Worm (Caenorhabditis elegans) whole organism, mixed stage, embryonic: ENCODE measurements around the gene str-200.

Source experiments
- M03D4.4 ChIP-seq: sonication (generic microtip); optimal IDR thresholded peaks from 2 replicates; lab custom pipeline; 2017; ENCODE audit warnings: mild to moderate bottlenecking, missing genetic modification characterization, missing compliant biosample characterization
- bed-3 ChIP-seq: fragments of 200-800 bp; sonication (Bioruptor generic); optimal IDR thresholded peaks from 3 replicates; lab custom pipeline; 2018; ENCODE audit warnings: mild to moderate bottlenecking, missing genetic modification characterization, moderate library complexity, missing compliant biosample characterization
- ceh-39 ChIP-seq: fragments of 150-350 bp; optimal IDR thresholded peaks from 2 replicates; lab custom pipeline; 2014; ENCODE audit warnings: missing biosample characterization, missing genetic modification characterization
- ceh-43 ChIP-seq: fragments of 200-800 bp; sonication (Bioruptor generic); optimal IDR thresholded peaks from 2 replicates; lab custom pipeline; 2018; ENCODE audit warnings: mild to moderate bottlenecking, missing genetic modification characterization, moderate library complexity, missing compliant biosample characterization
- cnd-1 ChIP-seq: fragments of 200-800 bp; sonication (Bioruptor generic); optimal IDR thresholded peaks from 2 replicates; lab custom pipeline; 2018; ENCODE audit warnings: mild to moderate bottlenecking, missing genetic modification characterization, missing compliant biosample characterization
- drap-1 ChIP-seq: fragments of 200-800 bp; sonication (Bioruptor generic); optimal IDR thresholded peaks from 3 replicates; lab custom pipeline; 2018; ENCODE audit warnings: mild to moderate bottlenecking, missing genetic modification characterization, missing compliant biosample characterization
- elt-1 ChIP-seq: sonication (generic microtip); optimal IDR thresholded peaks from 2 replicates; lab custom pipeline; 2017; ENCODE audit warnings: missing genetic modification characterization, mild to moderate bottlenecking, missing compliant biosample characterization, antibody characterized with exemption, moderate library complexity, borderline replicate concordance; ENCODE audit not compliant: insufficient read depth
- elt-3 ChIP-seq: fragments of 150-350 bp; optimal IDR thresholded peaks from 2 replicates; lab custom pipeline; 2014; ENCODE audit warnings: missing biosample characterization, missing genetic modification characterization
- flh-1 ChIP-seq: fragments of 200-800 bp; sonication (Bioruptor generic); optimal IDR thresholded peaks from 2 replicates; lab custom pipeline; 2018; ENCODE audit warnings: mild to moderate bottlenecking, missing genetic modification characterization, moderate library complexity, missing compliant biosample characterization
- ham-2 ChIP-seq: fragments of 200-800 bp; sonication (Bioruptor generic); optimal IDR thresholded peaks from 2 replicates; lab custom pipeline; 2018; ENCODE audit warnings: mild to moderate bottlenecking, missing genetic modification characterization, missing compliant biosample characterization
- hlh-1 ChIP-seq: fragments of 150-350 bp; optimal IDR thresholded peaks from 2 replicates; lab custom pipeline; 2014; ENCODE audit warnings: missing biosample characterization, missing genetic modification reagents, missing genetic modification characterization
- lin-13 ChIP-seq: fragments of 150-350 bp; optimal IDR thresholded peaks from 2 replicates; lab custom pipeline; 2014; ENCODE audit warnings: missing biosample characterization, missing genetic modification characterization
- lin-32 ChIP-seq: fragments of 200-800 bp; sonication (Bioruptor generic); optimal IDR thresholded peaks from 2 replicates; lab custom pipeline; 2018; ENCODE audit warnings: mild to moderate bottlenecking, missing genetic modification characterization, missing compliant biosample characterization
- mab-5 ChIP-seq: fragments of 150-350 bp; optimal IDR thresholded peaks from 2 replicates; lab custom pipeline; 2014; ENCODE audit warnings: missing biosample characterization, missing genetic modification characterization
- mls-2 ChIP-seq: sonication (generic microtip); optimal IDR thresholded peaks from 2 replicates; lab custom pipeline; 2016; ENCODE audit warnings: mild to moderate bottlenecking, missing genetic modification characterization, moderate library complexity, missing compliant biosample characterization
- nhr-12 ChIP-seq: fragments of 150-350 bp; optimal IDR thresholded peaks from 2 replicates; lab custom pipeline; 2014; ENCODE audit warnings: missing biosample characterization, missing genetic modification characterization
- nhr-2 ChIP-seq: fragments of 150-350 bp; optimal IDR thresholded peaks from 2 replicates; lab custom pipeline; 2014; ENCODE audit warnings: missing biosample characterization, missing genetic modification characterization
- nhr-237 ChIP-seq: fragments of 150-350 bp; optimal IDR thresholded peaks from 2 replicates; lab custom pipeline; 2014; ENCODE audit warnings: missing biosample characterization, missing genetic modification characterization
- nhr-28 ChIP-seq: fragments of 150-350 bp; optimal IDR thresholded peaks from 2 replicates; lab custom pipeline; 2014; ENCODE audit warnings: missing biosample characterization, missing genetic modification characterization
- nhr-76 ChIP-seq: sonication (generic microtip); optimal IDR thresholded peaks from 2 replicates; lab custom pipeline; 2017; ENCODE audit warnings: missing biosample characterization, missing genetic modification characterization
- pha-4 ChIP-seq: fragments of 150-350 bp; optimal IDR thresholded peaks from 2 replicates; lab custom pipeline; 2018; ENCODE audit warnings: missing biosample characterization, missing genetic modification reagents, missing genetic modification characterization
- snpc-4 ChIP-seq: fragments of 150-350 bp; optimal IDR thresholded peaks from 2 replicates; lab custom pipeline; 2014; ENCODE audit warnings: missing biosample characterization, missing genetic modification characterization
- sptf-1 ChIP-seq: sonication (generic microtip); optimal IDR thresholded peaks from 2 replicates; lab custom pipeline; 2017; ENCODE audit warnings: mild to moderate bottlenecking, missing genetic modification characterization, moderate library complexity, missing compliant biosample characterization
- tbx-8 ChIP-seq: fragments of 200-800 bp; sonication (Bioruptor generic); optimal IDR thresholded peaks from 2 replicates; lab custom pipeline; 2018; ENCODE audit warnings: mild to moderate bottlenecking, missing genetic modification characterization, moderate library complexity, missing compliant biosample characterization
- unc-120 ChIP-seq: sonication (generic microtip); optimal IDR thresholded peaks from 2 replicates; lab custom pipeline; 2017; ENCODE audit warnings: missing genetic modification characterization, missing compliant biosample characterization; ENCODE audit not compliant: poor library complexity, severe bottlenecking
- unc-39 ChIP-seq: fragments of 150-350 bp; optimal IDR thresholded peaks from 2 replicates; lab custom pipeline; 2014; ENCODE audit warnings: missing biosample characterization, missing genetic modification characterization
- unc-62 ChIP-seq: fragments of 150-350 bp; optimal IDR thresholded peaks from 2 replicates; lab custom pipeline; 2014; ENCODE audit warnings: missing biosample characterization, missing genetic modification reagents, missing genetic modification characterization
- zip-8 ChIP-seq: fragments of 150-350 bp; optimal IDR thresholded peaks from 2 replicates; lab custom pipeline; 2014; ENCODE audit warnings: missing biosample characterization, missing genetic modification characterization
- ztf-11 ChIP-seq: fragments of 150-350 bp; optimal IDR thresholded peaks from 2 replicates; lab custom pipeline; 2014; ENCODE audit warnings: missing biosample characterization, missing genetic modification characterization

The str-200 gene

ce11 chrV:17458069-17458468, at the start of gene str-200:
TSS of gene str-200 (minus strand) at chrV:17458169.
- TF ChIP-seq nhr-28 (tag; lab: Kevin White, UChicago) (no peak), elt-1 (tag; lab: Kevin White, UChicago) (no peak), ceh-43 (no peak), lin-13 (tag; lab: Kevin White, UChicago) (no peak)

- TF ChIP-seq cnd-1 (no peak), hlh-1 (tag; lab: Kevin White, UChicago) (no peak), sptf-1 (tag; lab: Kevin White, UChicago) (no peak), lin-13 (tag; lab: Kevin White, UChicago) (no peak), zip-8 (tag; lab: Kevin White, UChicago) (no peak), unc-39 (tag; lab: Kevin White, UChicago) (no peak), M03D4.4 (tag; lab: Kevin White, UChicago) (no peak), unc-62 (GFP tag; lab: Kevin White, UChicago) (no peak), ham-2 (GFP tag; lab: Kevin White, UChicago) (no peak), elt-3 (tag; lab: Kevin White, UChicago) (no peak), nhr-76 (tag; lab: Kevin White, UChicago) (no peak), nhr-2 (tag; lab: Kevin White, UChicago) (no peak), flh-1 (GFP tag; lab: Kevin White, UChicago) (no peak), lin-32 (no peak), nhr-12 (tag; lab: Kevin White, UChicago) (no peak)
These were observed 48.3 kb upstream of the str-200 start, which contains the start of gene srw-31 for ce11 chrV:17506289-17506688. TSS of gene srw-31 (plus strand) at chrV:17506589.

- no peak for TF ChIP-seq unc-62 (GFP tag; lab: Kevin White, UChicago)
- TF ChIP-seq bed-3 = no peak
- TF ChIP-seq nhr-28 (tag; lab: Kevin White, UChicago) = no peak
- TF ChIP-seq nhr-76 (tag; lab: Kevin White, UChicago) = no peak
- no peak for TF ChIP-seq nhr-2 (tag; lab: Kevin White, UChicago)
- TF ChIP-seq tbx-8 (GFP tag; lab: Kevin White, UChicago) = no peak
- no peak for TF ChIP-seq lin-32
- TF ChIP-seq unc-39 (tag; lab: Kevin White, UChicago) = no peak
- no peak for TF ChIP-seq nhr-12 (tag; lab: Kevin White, UChicago)
- no peak for TF ChIP-seq M03D4.4 (tag; lab: Kevin White, UChicago)
- no peak for TF ChIP-seq pha-4 (tag; lab: Kevin White, UChicago)
- TF ChIP-seq ztf-11 (tag; lab: Kevin White, UChicago) = no peak
- no peak for TF ChIP-seq mls-2 (tag; lab: Kevin White, UChicago)
- TF ChIP-seq ham-2 (GFP tag; lab: Kevin White, UChicago) = no peak
- no peak for TF ChIP-seq zip-8 (tag; lab: Kevin White, UChicago)
- no peak for TF ChIP-seq elt-1 (tag; lab: Kevin White, UChicago)
- no peak for TF ChIP-seq mab-5 (tag; lab: Kevin White, UChicago)
These were observed 42.1 kb upstream of the str-200 start for ce11 chrV:17500055-17500454.

- TF ChIP-seq zip-8 (tag; lab: Kevin White, UChicago) = no peak
- no peak for TF ChIP-seq hlh-1 (tag; lab: Kevin White, UChicago)
- no peak for TF ChIP-seq nhr-76 (tag; lab: Kevin White, UChicago)
- TF ChIP-seq, all 35 proteins: peak for 0
These were observed 38.1 kb upstream of the str-200 start, which contains the start of gene srh-118 for ce11 chrV:17496071-17496470. TSS of gene srh-118 (minus strand) at chrV:17496171.

ce11 chrV:17493732-17494131, 35.8 kb upstream of the str-200 start, which contains the start of gene fbxa-102:
TSS of gene fbxa-102 (minus strand) at chrV:17493832.
- TF ChIP-seq ham-2 (GFP tag; lab: Kevin White, UChicago) (no peak), nhr-237 (no peak), elt-1 (tag; lab: Kevin White, UChicago) (no peak), ceh-43 (no peak), unc-120 (no peak), lin-32 (no peak), ceh-39 (no peak), hlh-1 (tag; lab: Kevin White, UChicago) (no peak), zip-8 (tag; lab: Kevin White, UChicago) (no peak), nhr-12 (tag; lab: Kevin White, UChicago) (no peak), drap-1 (GFP tag; lab: Kevin White, UChicago) (no peak), bed-3 (no peak), nhr-76 (tag; lab: Kevin White, UChicago) (no peak), pha-4 (tag; lab: Kevin White, UChicago) (no peak), nhr-28 (tag; lab: Kevin White, UChicago) (no peak), unc-62 (GFP tag; lab: Kevin White, UChicago) (no peak), snpc-4 (tag; lab: Kevin White, UChicago) (no peak), elt-3 (tag; lab: Kevin White, UChicago) (no peak), cnd-1 (no peak), tbx-8 (GFP tag; lab: Kevin White, UChicago) (no peak)
